Fruit fly (Drosophila melanogaster) ovary, adult (tissue): ENCODE results near the gene CG14011.

Experiments used
- CG17801 ChIP-seq: fragments of 200-800 bp; optimal IDR thresholded peaks from 2 replicates; lab custom pipeline; 2019; ENCODE audit warnings: missing biosample characterization, mild to moderate bottlenecking, missing genetic modification characterization, moderate library complexity; ENCODE audit not compliant: partially characterized antibody

CG14011 gene

DNA sequence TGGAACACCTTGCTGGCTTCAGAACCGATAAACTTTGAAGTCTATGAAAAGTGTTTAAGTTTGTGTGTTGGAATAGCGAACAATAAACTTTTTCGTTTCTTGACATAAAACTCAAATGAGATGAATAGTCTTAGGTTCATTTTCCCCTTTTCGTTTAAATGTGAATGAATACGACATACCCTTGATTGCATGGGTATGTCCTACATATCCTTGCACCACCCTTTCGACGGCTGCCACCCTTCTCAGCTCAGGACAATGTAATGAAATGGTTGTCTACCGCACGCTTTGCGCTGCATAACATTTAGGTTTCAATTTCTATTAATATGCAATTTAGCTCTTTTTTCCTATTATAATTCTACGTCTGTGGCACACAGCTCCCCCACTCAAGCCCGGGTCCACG, at the start of gene CG14011:
Gene CG14011 (minus strand): TSS at position 101 of the 400 bp plus-strand sequence.
- no peak for TF ChIP-seq CG17801

DNA sequence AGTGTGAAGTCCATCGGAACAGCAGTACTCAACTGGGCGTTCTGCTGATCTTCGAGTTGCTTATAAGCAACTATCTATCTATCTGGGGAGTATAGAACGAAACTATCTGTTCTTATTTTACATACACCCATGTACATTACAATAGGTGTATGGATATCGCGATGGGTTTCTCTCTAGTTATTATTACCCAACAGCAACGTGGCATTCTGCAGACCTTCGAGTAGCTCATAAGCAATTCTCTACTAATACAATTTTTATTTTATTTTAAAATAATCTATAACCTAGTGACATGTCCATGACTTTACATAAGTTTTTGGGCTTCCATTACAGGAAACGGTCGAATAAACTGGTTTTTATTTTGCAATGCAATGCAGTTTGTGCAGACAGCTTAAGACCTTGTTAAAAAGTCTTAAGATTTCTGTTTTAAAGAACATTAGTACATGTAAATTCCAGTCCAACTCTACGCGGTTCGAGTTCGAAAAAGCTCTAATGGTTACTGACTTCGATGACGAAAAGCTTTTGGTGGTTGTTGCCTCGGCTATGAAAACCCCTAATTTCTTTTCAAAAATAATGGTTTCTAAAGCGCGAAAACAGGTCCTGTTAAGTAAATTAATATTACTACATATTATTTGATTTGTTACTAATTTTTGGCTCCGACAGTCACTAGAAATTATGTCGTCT, 43.0 kb upstream of the CG14011 start, which contains the start of gene Cyp6a16:
Gene Cyp6a16 (minus strand): TSS at position 36 of the 681 bp plus-strand sequence.
- no peak for TF ChIP-seq CG17801

DNA sequence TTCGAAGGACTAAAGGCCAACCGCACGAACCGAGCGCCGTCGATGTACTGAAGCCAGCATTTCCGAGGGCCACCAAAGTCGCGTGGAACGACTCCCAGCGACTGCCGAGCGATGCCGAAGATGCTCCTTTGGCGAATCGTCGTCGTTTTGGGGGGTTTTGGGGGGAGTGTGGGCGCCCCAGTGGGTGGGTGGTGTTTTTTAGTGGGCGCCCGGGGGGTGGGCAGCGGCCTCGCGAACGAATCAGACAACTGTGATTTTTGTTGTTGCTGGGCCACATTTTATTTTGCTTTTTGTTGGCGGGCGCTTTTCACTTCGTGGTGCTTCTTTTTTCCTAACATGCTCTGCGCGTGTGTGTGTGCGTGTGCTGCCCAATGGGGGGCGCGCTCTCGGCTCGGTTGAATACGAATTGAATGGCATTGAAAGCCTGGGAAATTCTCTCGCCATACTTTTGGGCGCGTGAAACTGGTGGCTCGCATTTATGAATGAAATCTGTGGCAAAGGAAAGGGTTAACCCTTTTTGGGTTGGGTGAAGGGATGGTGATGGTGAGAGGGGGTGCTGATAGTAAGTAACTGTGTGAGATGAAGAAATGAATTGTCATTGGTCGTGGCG, 37.1 kb upstream of the CG14011 start, which contains the start of gene DIP-eta:
Gene DIP-eta (minus strand): TSS at position 51 of the 610 bp plus-strand sequence.
- no peak for TF ChIP-seq CG17801

DNA sequence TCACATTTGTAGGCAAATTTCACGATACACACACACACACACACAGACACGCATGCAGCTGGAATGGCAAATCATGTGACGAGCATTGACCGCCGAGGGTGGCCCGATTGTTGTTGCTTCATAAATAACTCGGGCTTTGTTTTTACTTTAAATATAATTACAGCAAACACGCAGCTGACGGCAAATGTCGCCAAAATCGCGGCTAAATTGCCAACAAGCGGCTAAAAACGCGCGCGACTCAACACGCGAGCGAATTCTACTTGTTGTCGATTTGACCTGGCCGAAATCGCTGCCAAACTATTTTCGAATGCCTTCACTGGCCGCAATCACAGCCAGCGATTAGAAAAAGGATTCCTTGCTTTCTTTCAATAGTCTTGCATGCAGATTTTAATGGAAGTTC, 36.3 kb upstream of the CG14011 start:
- no peak for TF ChIP-seq CG17801

DNA sequence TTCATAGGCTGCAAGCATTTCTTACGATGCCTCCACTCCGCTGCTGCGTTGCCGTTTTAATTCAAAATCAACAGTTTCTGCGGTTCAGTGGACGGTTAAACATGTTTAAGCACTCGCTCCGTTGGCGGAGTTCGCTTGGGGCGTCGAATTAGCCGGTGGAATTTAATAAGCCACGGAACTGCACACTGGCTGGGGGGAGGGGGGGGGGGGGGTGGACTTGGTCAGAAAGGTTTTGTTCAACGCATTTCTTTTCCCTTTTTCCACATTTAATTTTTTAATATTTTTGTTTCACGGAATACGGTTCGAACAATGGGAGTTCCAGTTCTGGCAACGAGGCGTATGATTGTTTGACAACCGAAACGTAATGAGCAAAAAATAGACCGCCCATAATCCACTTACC, 29.7 kb upstream of the CG14011 start:
- no peak for TF ChIP-seq CG17801

DNA sequence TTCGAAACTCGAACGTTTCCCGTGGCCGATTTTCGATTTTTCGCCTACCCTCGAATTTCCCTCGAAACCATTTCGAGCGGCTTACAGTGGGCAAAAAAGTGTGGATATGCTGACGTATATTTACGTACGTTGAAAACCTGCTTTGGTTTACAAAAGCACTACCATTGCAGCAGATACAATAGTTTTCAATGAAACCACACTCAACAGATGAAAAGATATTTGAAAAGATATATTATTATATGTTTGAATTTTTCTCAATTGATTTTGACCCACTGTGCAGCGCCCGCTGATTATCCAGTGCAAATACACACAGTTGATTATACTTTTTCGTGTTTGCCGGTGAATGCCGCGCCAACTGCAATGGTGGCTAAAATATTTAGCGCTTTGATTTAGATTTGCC, 29.2 kb upstream of the CG14011 start:
- no peak for TF ChIP-seq CG17801

DNA sequence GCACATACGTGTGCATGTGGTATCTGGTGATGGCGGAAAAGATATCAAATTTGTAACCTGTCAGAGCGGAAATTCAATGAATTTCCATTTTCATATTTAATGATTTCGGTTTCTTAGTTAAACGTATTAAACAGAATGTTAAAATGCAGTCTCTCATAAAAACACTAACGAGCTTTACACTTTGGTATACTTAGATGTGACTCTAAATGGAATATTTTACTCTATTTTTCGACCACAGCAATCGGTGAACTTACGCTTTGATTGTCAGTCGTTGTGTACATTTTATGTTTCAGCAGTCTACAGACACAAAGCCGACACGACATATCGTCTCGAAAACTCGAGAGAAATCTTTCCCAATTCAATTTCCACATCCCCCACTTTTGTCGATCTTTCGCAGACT, 15.6 kb upstream of the CG14011 start, which contains the start of gene CG18266:
Gene CG18266 (plus strand): TSS at position 301 of the 400 bp plus-strand sequence.
- no peak for TF ChIP-seq CG17801

DNA sequence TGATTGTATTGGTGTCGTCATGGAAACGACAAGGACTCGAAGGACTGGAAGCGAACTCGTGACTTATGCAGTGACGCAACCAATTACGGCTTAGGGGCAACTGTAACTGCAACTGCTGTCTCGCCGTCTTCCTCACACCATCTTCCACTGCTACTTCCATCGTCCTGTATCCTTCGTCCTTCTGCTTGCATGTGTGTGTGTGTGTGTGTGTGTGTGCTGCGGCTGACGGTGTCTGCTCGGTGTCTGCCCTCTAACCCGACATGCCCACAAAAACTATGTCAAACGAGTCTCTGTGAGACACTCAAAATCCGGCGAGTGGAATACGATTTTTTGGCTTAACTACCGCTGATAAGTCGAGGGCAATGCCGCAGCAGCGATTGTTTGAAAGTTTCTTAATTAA, 12.9 kb upstream of the CG14011 start:
- TF ChIP-seq CG17801: no peak

DNA sequence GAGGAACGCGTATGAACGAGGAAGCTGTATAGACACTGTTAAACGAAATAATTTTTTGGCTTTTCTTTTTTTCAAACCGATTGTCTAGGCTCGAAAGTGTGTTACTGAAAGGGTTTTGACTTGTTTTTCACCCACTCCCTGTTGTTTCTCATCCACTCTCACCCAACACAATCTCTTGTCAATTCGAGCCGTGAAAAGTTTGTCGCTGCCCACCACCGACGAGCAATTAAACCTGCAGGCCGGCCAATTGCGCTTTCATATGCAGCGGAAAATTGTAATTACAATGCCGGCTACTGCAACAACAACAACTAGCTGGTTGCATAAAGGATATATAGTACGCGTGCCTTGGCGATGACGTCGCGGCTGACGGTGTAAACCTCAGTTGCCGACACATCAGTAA, 7.4 kb upstream of the CG14011 start, which contains the start of gene CG7251:
Gene CG7251 (minus strand): TSS at position 101 of the 400 bp plus-strand sequence.
- TF ChIP-seq CG17801: no peak

DNA sequence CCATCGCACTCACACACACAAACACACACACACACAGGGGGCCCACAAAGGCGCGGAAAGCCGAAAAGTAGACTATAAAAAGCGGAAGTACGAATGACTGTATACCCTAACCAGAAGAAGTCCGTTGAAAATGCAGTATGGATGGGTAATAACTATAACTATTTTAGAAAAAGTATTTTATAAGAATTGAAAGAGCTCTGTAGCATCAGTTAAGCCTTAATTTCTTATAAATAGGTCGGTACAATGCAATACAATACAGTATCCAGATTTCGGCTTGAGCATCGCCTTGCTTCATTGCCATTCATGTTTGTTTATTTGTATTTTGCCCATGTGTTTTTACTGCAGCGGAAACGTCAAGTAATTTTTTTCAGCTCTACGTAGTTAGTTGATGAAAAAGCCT, 11.4 kb downstream of the CG14011 start:
- no peak for TF ChIP-seq CG17801

DNA sequence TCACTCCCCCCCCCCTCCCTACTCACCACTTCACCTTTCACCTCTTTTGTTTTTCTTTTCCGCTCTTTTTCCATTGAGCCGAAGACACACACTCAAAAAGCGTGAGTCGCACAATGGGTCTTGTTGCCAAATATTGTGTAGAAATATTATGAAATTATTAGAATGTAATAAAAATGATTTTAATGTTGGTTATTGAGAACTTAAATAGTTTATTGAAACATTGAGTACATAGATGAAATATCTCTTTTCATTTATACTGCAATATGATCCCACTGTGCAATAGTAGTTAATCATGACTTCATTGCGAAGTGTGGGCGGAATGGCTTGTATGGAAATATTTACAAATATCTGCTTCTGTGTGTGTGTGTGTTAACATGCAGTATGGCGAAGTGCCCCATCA, 13.8 kb downstream of the CG14011 start:
- TF ChIP-seq CG17801: no peak

DNA sequence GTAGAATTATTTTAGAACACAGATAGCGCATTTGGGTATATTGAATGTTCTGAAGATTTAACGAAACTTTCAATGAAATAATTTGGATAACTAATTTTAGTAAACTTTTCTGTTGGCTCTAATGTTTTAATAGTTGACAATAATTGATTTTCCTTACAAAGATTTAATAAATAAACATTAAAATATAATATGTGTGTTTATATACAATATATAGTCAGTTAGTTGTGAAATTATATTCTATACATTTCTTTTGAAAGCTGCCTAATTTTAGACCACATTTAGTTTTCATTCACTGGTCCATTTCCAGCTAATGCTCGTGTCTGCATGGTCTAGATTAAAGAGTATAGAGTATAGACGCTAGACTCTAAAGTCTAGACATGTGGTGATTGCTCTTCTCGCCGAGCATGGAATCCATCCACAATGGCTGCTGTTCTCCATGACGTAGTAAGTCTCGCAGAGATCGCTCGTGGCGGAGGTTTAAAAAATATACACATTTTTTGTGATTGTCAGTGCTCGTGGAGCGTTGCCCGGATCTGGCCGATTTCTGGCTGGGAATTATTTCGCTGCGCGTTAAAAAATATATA, 22.0 kb downstream of the CG14011 start, which contains the start of gene GluRIIB:
Gene GluRIIB (plus strand): TSS at position 534 of the 584 bp plus-strand sequence.
- no peak for TF ChIP-seq CG17801

DNA sequence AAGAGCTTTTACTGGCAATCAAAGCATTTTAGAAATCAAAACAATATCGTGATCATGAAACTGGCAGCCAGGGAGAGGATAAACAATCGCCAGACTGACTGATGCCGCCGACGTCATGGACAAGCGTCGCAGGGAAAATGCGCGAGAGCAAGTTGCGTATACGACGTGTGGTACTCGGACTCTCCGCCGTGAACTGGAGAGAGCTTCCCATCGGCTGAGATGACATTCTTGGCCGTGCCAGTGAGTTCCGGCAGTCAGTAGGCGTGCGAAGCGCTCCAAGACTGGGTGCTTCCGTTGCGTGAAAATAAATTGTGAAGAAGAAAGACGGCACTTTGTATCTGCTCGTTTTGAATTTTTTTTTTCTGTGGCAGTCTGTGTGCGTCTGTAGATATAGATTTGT, 26.1 kb downstream of the CG14011 start, which contains the start of gene GluRIIA:
Gene GluRIIA (plus strand): TSS at position 255 of the 400 bp plus-strand sequence.
- TF ChIP-seq CG17801: no peak

DNA sequence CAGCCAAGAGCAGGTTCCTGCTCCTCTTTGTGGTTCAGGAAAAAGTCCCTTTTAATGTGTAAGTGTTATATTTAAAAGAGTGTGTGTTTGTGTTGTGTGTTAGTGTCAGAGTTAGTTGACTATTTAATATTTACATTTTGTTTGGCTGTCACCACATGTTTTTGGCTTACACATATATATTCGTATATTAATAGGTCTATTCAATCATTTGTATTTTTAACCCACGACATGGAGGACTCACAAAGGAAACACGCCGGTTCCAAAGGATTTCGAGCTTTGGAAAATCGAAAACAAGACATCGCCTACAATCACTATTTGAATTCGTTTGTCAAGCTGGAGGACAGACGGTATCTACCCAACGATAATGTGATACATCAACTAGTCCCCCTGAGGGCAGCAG, 27.2 kb downstream of the CG14011 start, which contains the start of the genes CG14013 and CG14017:
Gene CG14013 (minus strand): TSS at position 101 of the 400 bp plus-strand sequence.
Gene CG14017 (plus strand): TSS at position 148 of the 400 bp plus-strand sequence.
- no peak for TF ChIP-seq CG17801

DNA sequence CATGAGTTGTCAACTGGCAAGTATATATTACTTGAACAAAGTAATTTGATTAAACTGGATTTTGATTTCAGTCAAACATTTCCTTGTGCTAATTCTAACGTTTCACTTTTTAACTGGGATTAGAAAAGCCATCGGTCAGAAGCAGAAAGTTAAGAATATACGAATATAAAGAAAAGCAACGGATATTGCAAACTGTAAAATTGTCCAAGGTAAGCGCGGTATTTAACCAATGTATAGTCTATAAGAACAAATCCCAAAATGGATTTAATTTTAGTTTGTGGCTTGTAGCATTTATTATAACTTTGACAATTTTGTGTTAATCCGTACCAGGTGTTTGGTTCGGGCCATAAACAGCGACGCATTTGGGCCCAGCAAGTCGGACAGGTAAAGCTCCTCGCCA, 29.4 kb downstream of the CG14011 start, which contains the start of gene CG18269:
Gene CG18269 (plus strand): TSS at position 301 of the 400 bp plus-strand sequence.
- no peak for TF ChIP-seq CG17801

DNA sequence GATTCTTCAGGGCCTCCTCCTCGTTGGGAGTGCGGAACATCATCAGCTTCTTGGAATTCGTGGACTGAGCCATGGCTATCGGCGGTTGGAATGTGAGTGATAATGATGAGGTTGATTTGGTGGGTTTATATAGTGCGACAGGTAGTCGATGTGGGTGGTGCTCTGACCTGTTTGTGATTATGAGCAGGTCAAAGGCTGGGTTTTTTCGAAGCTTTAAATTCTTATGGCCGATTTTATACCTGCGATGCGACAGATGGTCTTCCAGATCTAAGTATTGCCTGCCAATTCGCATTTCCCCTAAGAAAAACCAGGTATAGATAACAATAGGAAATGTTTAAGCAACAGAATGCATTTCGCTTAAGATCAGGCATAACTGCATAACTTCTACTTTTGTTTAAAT, 30.2 kb downstream of the CG14011 start, which contains the start of gene CG14014:
Gene CG14014 (minus strand): TSS at position 101 of the 400 bp plus-strand sequence.
- TF ChIP-seq CG17801: no peak

DNA sequence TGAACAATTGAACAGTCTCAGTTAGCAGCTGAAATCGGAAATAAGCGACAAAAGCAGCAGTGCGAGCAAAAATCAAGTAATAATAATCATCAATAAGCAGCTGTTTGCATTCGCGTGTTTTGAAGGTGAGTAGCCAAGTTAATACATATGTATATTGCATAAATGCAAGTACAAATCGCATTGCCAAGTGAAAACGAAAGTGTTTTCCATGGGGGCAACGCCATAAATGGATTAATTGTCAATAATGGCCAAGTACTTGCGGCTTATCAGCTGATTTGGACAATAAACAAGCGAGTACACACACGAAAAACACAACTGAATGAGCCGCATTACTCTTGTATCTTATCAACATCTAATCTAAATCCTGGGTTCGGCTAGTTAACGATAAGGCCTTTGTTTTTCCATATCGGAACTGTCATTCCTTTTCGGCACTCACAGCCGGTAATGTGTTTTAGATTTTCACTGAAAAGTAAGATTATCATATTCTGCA, 33.6 kb downstream of the CG14011 start:
- peak; percentile 37 for TF ChIP-seq CG17801
